Fruit fly (Drosophila melanogaster): ENCODE measurements around the gene Taf3.

DNA sequence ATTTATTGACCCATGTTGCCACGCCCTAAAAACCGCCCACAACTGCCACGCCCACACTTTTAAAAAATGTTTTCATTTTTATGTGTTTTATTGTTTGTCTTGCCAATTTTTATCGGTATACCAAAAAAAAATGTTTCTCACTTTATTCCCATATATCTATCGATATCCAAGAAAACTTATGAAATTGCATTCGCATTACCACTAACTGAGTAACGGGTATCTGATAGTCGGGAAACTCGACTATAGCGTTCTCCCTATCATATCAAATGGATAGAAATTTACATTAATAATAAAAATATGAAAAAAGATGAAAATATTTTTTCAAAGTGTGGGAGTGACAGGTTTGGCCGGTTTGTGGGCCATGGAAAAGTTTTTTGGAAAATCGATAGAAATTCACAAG lies 17.6 kb downstream of the Taf3 start:
- TF ChIP-seq Hr4 (GFP tag; optimal IDR thresholded peaks at IDR 0.05) (no peak), svp (GFP tag) (no peak), dsx (GFP tag; optimal IDR thresholded peaks at IDR 0.05; ENCODE audit: poor library complexity, severe bottlenecking) (no peak), CG1621 (tag; optimal IDR thresholded peaks at IDR 0.05) (no peak), CG9139 (GFP tag; optimal IDR thresholded peaks at IDR 0.05) (no peak), Sox102F (GFP tag; optimal IDR thresholded peaks at IDR 0.05) (no peak)
